Worm (Caenorhabditis elegans): ENCODE data around the gene C31B8.9.

DNA sequence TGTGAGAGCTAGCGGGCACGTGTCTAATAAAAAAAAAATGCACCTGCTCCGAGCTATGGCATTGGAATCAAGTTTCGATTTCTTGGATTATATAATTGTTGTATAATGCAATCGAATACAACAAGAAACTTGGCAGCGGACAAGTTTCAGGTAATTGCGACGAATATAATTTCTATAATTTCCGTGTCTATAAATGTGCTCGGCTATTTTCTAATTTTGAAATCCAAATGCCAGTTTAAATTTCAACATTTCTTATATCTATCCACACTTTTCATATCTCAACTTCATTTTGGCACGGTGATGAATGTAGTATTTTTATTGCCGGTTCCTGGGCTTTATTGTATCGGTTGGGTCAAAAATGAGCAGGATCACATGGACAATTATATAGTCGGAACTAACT, 17.0 kb upstream of the C31B8.9 start, which contains the start of gene C31B8.16:
- no peak for TF ChIP-seq lin-13 (tag; optimal IDR thresholded peaks at IDR 0.05)
- no peak for TF ChIP-seq mep-1 (tag; optimal IDR thresholded peaks at IDR 0.05)
- no peak for TF ChIP-seq sptf-1 (tag; optimal IDR thresholded peaks at IDR 0.05)
- no peak for TF ChIP-seq lsy-2 (tag; optimal IDR thresholded peaks at IDR 0.05)
- TF ChIP-seq unc-62 (GFP tag; optimal IDR thresholded peaks at IDR 0.05), result no peak

All from whole organism, mixed stage, embryonic.